Worm (Caenorhabditis elegans): Measurements from ENCODE around the gene srd-36.

Gene srd-36

ce11 chrX:13311641-13312423 lies 17.3 kb upstream of the srd-36 start, which contains the start of gene F46G10.1:
F46G10.1 (minus strand) TSS chrX:13311755.
- TF ChIP-seq nfya-1 (tag; optimal IDR thresholded peaks at IDR 0.05) (peak; percentile 30), pha-4 (tag; optimal IDR thresholded peaks at IDR 0.05) (no peak)

ce11 chrX:13310763-13311162 lies 16.2 kb upstream of the srd-36 start:
- TF ChIP-seq fax-1 (tag; optimal IDR thresholded peaks at IDR 0.05): no peak
- TF ChIP-seq rnt-1 (tag; optimal IDR thresholded peaks at IDR 0.05): no peak
- peak; percentile 40 for TF ChIP-seq elt-2 (tag; optimal IDR thresholded peaks at IDR 0.05)
- no peak for TF ChIP-seq lin-11 (tag; optimal IDR thresholded peaks at IDR 0.05)
- no peak for TF ChIP-seq ahr-1 (tag; optimal IDR thresholded peaks at IDR 0.05)

- no peak for TF ChIP-seq Y22D7AL.16 (tag; optimal IDR thresholded peaks at IDR 0.05)
- no peak for TF ChIP-seq pag-3 (tag; optimal IDR thresholded peaks at IDR 0.05; ENCODE audit: borderline replicate concordance)
- TF ChIP-seq lin-11 (tag; optimal IDR thresholded peaks at IDR 0.05): no peak
- TF ChIP-seq ref-2 (tag; optimal IDR thresholded peaks at IDR 0.05): no peak
- TF ChIP-seq hlh-15 (tag; optimal IDR thresholded peaks at IDR 0.05): no peak
- TF ChIP-seq ceh-19 (GFP tag; optimal IDR thresholded peaks at IDR 0.05): no peak
- no peak for TF ChIP-seq ceh-9 (tag; optimal IDR thresholded peaks at IDR 0.05)
- TF ChIP-seq odd-2 (tag; optimal IDR thresholded peaks at IDR 0.05): no peak
- TF ChIP-seq fkh-6 (tag; optimal IDR thresholded peaks at IDR 0.05): no peak
- TF ChIP-seq ttx-3 (tag; optimal IDR thresholded peaks at IDR 0.05): no peak
- TF ChIP-seq nhr-232 (tag; optimal IDR thresholded peaks at IDR 0.05): no peak
- no peak for TF ChIP-seq sox-2 (GFP tag; IDR thresholded peaks at IDR 0.05)
Observed at ce11 chrX:13308745-13309144, 14.2 kb upstream of the srd-36 start, which contains the start of gene srxa-8. srxa-8 (minus strand) TSS chrX:13308845.

ce11 chrX:13307852-13308251 lies 13.3 kb upstream of the srd-36 start:
- TF ChIP-seq mec-3 (tag; optimal IDR thresholded peaks at IDR 0.05; ENCODE audit: borderline replicate concordance): no peak
- no peak for TF ChIP-seq ahr-1 (tag; optimal IDR thresholded peaks at IDR 0.05)
- no peak for TF ChIP-seq fax-1 (tag; optimal IDR thresholded peaks at IDR 0.05)
- TF ChIP-seq tbx-7 (tag; optimal IDR thresholded peaks at IDR 0.05): no peak
- no peak for TF ChIP-seq nfya-1 (tag; optimal IDR thresholded peaks at IDR 0.05)
- TF ChIP-seq C08G9.2 (tag; optimal IDR thresholded peaks at IDR 0.05): no peak
- TF ChIP-seq Y22D7AL.16 (tag; optimal IDR thresholded peaks at IDR 0.05): no peak
- no peak for TF ChIP-seq fkh-6 (tag; optimal IDR thresholded peaks at IDR 0.05)
- no peak for TF ChIP-seq ref-2 (tag; optimal IDR thresholded peaks at IDR 0.05)
- TF ChIP-seq ceh-2 (tag; optimal IDR thresholded peaks at IDR 0.05): no peak
- TF ChIP-seq T23F11.4 (GFP tag; optimal IDR thresholded peaks at IDR 0.05): no peak
- no peak for TF ChIP-seq sdc-2 (tag; optimal IDR thresholded peaks at IDR 0.05)

ce11 chrX:13306869-13307446 lies 12.4 kb upstream of the srd-36 start:
- peak; percentile 89 for TF ChIP-seq syd-9 (tag; optimal IDR thresholded peaks at IDR 0.05)
- TF ChIP-seq lim-6 (tag; optimal IDR thresholded peaks at IDR 0.05): peak; percentile 64
- TF ChIP-seq K02D7.2 (tag; optimal IDR thresholded peaks at IDR 0.05): peak; percentile 89
- peak; percentile 86 for TF ChIP-seq eyg-1 (tag; optimal IDR thresholded peaks at IDR 0.05)
- peak; percentile 68 for TF ChIP-seq unc-42 (tag; optimal IDR thresholded peaks at IDR 0.05)
- peak; percentile 91 for TF ChIP-seq sdc-2 (tag; optimal IDR thresholded peaks at IDR 0.05)
- peak; percentile 53 for TF ChIP-seq pqm-1 (tag; optimal IDR thresholded peaks at IDR 0.05)
- TF ChIP-seq K09A11.1 (tag; optimal IDR thresholded peaks at IDR 0.05; ENCODE audit: insufficient read depth): peak; percentile 83
- peak; percentile 82 for TF ChIP-seq nhr-232 (tag; optimal IDR thresholded peaks at IDR 0.05)
- peak; percentile 82 for TF ChIP-seq hlh-13 (GFP tag; optimal IDR thresholded peaks at IDR 0.05)
- peak; percentile 88 for TF ChIP-seq C38D4.7 (GFP tag; optimal IDR thresholded peaks at IDR 0.05)
- TF ChIP-seq gmeb-2 (tag; optimal IDR thresholded peaks at IDR 0.05): peak; percentile 94
- peak; percentile 91 for TF ChIP-seq ceh-34 (tag; optimal IDR thresholded peaks at IDR 0.05)
- peak; percentile 83 for TF ChIP-seq ref-2 (tag; optimal IDR thresholded peaks at IDR 0.05)
- TF ChIP-seq ceh-45 (GFP tag; IDR thresholded peaks at IDR 0.05): peak; percentile 89
- peak; percentile 93 for TF ChIP-seq hlh-8 (tag; optimal IDR thresholded peaks at IDR 0.05)
- peak; percentile 89 for TF ChIP-seq hlh-6 (tag; optimal IDR thresholded peaks at IDR 0.05)
- peak; percentile 82 for TF ChIP-seq ceh-31 (tag; optimal IDR thresholded peaks at IDR 0.05)
- peak; percentile 83 for TF ChIP-seq ceh-24 (tag; optimal IDR thresholded peaks at IDR 0.05)
- TF ChIP-seq che-1 (tag; optimal IDR thresholded peaks at IDR 0.05): peak; percentile 91
- peak; percentile 91 for TF ChIP-seq unc-3 (GFP tag; conservative IDR thresholded peaks at IDR 0.05)
- TF ChIP-seq unc-3 (tag; optimal IDR thresholded peaks at IDR 0.05): peak; percentile 92

Measured in whole organism, late embryonic.